Worm (Caenorhabditis elegans) whole organism, L1 larva: Measurements from ENCODE around the gene Y56A3A.30.

Source experiments
- aly-2 ChIP-seq: fragments of 150-350 bp; optimal IDR thresholded peaks from 2 replicates; lab custom pipeline; 2014; ENCODE audit warnings: missing biosample characterization, missing genetic modification characterization
- egl-27 ChIP-seq, 2 experiments: fragments of 150-350 bp in 1 of 2; sonication (generic microtip); optimal IDR thresholded peaks; 3 replicates each; lab custom pipeline; 2017 to 2018; ENCODE audit warnings: missing biosample characterization in 2 of 2, missing genetic modification characterization in 2 of 2, missing genetic modification reagents in 2 of 2
- lin-15B ChIP-seq: fragments of 150-350 bp; sonication (generic microtip); optimal IDR thresholded peaks from 3 replicates; lab custom pipeline; 2014; ENCODE audit warnings: missing biosample characterization, missing genetic modification characterization
- lin-35 ChIP-seq, 2 experiments: fragments of 150-350 bp; optimal IDR thresholded peaks; 2 replicates each; lab custom pipeline; 2014; ENCODE audit warnings: missing biosample characterization in 2 of 2, missing genetic modification characterization in 2 of 2, missing genetic modification reagents in 2 of 2
- nhr-11 ChIP-seq: fragments of 150-350 bp; optimal IDR thresholded peaks from 2 replicates; lab custom pipeline; 2014; ENCODE audit warnings: missing biosample characterization, missing genetic modification characterization
- nhr-28 ChIP-seq: fragments of 150-350 bp; optimal IDR thresholded peaks from 2 replicates; lab custom pipeline; 2014; ENCODE audit warnings: missing biosample characterization, missing genetic modification characterization
- nhr-84 ChIP-seq: sonication (generic microtip); optimal IDR thresholded peaks from 2 replicates; lab custom pipeline; 2017; ENCODE audit warnings: missing biosample characterization, missing genetic modification characterization
- snpc-4 ChIP-seq: fragments of 150-350 bp; optimal IDR thresholded peaks from 2 replicates; lab custom pipeline; 2014; ENCODE audit warnings: missing biosample characterization, missing genetic modification characterization
- unc-30 ChIP-seq: sonication (generic microtip); optimal IDR thresholded peaks from 2 replicates; lab custom pipeline; 2017; ENCODE audit warnings: missing biosample characterization, missing genetic modification characterization

DNA sequence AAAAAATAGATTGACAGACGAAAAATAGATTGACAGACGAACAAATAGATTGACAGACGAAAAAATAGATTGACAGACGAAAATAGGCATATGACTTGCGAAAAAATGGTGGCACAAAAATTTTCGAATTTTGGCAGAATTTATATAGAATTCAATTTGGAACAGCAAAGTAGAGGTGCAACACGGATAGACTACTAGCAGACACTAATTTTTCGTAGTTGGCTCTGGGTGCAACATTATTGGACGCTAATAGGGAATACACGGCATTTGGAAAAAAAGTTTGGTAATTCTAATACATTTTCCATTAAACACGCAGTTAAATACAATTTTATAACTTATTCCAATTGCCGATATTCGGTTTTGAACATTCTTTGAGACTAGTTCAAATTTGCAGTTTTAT, 30.5 kb upstream of the Y56A3A.30 start:
- TF ChIP-seq lin-35 (GFP tag; optimal IDR thresholded peaks at IDR 0.05; lab: Kevin White, UChicago), result no peak
- no peak for TF ChIP-seq aly-2 (tag; lab: Kevin White, UChicago)
- TF ChIP-seq unc-30 (tag; lab: Kevin White, UChicago), result no peak
- TF ChIP-seq lin-15B (tag; lab: Kevin White, UChicago), result no peak
- no peak for TF ChIP-seq nhr-84 (tag; lab: Kevin White, UChicago)
- TF ChIP-seq snpc-4 (tag; lab: Kevin White, UChicago), result no peak
- TF ChIP-seq nhr-11, result no peak
- TF ChIP-seq nhr-28 (tag; lab: Kevin White, UChicago), result no peak
- no peak for TF ChIP-seq egl-27 (tag; optimal IDR thresholded peaks at IDR 0.05; lab: Kevin White, UChicago)
